Worm (Caenorhabditis elegans) whole organism, L3 larva: ENCODE data around the gene srz-25.

Experiments used
- R02D3.7 ChIP-seq: fragments of 150-350 bp; optimal IDR thresholded peaks from 2 replicates; lab custom pipeline; 2014; ENCODE audit warnings: missing biosample characterization, missing genetic modification characterization
- ama-1 ChIP-seq: fragments of 150-350 bp; optimal IDR thresholded peaks from 2 replicates; lab custom pipeline; 2018
- fos-1 ChIP-seq: fragments of 150-350 bp; optimal IDR thresholded peaks from 2 replicates; lab custom pipeline; 2014; ENCODE audit warnings: missing biosample characterization, missing genetic modification characterization
- nhr-67 ChIP-seq: fragments of 150-350 bp; optimal IDR thresholded peaks from 2 replicates; lab custom pipeline; 2014; ENCODE audit warnings: missing biosample characterization, missing genetic modification characterization
- nhr-77 ChIP-seq: fragments of 150-350 bp; optimal IDR thresholded peaks from 2 replicates; lab custom pipeline; 2014; ENCODE audit warnings: missing biosample characterization, missing genetic modification characterization
- skn-1 ChIP-seq: fragments of 150-350 bp; optimal IDR thresholded peaks from 2 replicates; lab custom pipeline; 2014; ENCODE audit warnings: missing biosample characterization, missing genetic modification characterization
- snpc-4 ChIP-seq: fragments of 150-350 bp; optimal IDR thresholded peaks from 2 replicates; lab custom pipeline; 2014; ENCODE audit warnings: missing biosample characterization, missing genetic modification characterization
- ztf-11 ChIP-seq: fragments of 150-350 bp; optimal IDR thresholded peaks from 2 replicates; lab custom pipeline; 2014; ENCODE audit warnings: missing biosample characterization, missing genetic modification characterization

ce11 chrV:17508493-17508892 is 31.9 kb upstream of the srz-25 start, which contains the start of gene srw-32:
- TF ChIP-seq nhr-67: no peak
- no peak for TF ChIP-seq fos-1 (tag; lab: Kevin White, UChicago)
- TF ChIP-seq skn-1 (tag; lab: Kevin White, UChicago): no peak
- TF ChIP-seq nhr-77 (tag; lab: Kevin White, UChicago): no peak
- no peak for TF ChIP-seq ama-1 (lab: Kevin White, UChicago)
- no peak for TF ChIP-seq snpc-4
- no peak for TF ChIP-seq ztf-11 (tag; lab: Kevin White, UChicago)
- TF ChIP-seq R02D3.7 (tag; lab: Kevin White, UChicago): no peak
